Worm (Caenorhabditis elegans) whole organism, midembryonic: Measurements from ENCODE around the gene clec-55.

ENCODE experiments used
- T22C8.4 ChIP-seq: fragments of 200-800 bp; sonication (Bioruptor generic); IDR thresholded peaks from 2 replicates; pipeline ENCODE4 v1.3.6; 2022; ENCODE audit warnings: missing genetic modification characterization, missing compliant biosample characterization
- cog-1 ChIP-seq: sonication (generic microtip); optimal IDR thresholded peaks from 2 replicates; lab custom pipeline; 2016; ENCODE audit warnings: missing genetic modification characterization, missing compliant biosample characterization
- ref-1 ChIP-seq: fragments of 200-800 bp; sonication (Bioruptor generic); conservative IDR thresholded peaks from 2 replicates; pipeline ENCODE4 v1.3.6; 2022; ENCODE audit warnings: missing genetic modification reagents, missing genetic modification characterization, missing compliant biosample characterization

DNA sequence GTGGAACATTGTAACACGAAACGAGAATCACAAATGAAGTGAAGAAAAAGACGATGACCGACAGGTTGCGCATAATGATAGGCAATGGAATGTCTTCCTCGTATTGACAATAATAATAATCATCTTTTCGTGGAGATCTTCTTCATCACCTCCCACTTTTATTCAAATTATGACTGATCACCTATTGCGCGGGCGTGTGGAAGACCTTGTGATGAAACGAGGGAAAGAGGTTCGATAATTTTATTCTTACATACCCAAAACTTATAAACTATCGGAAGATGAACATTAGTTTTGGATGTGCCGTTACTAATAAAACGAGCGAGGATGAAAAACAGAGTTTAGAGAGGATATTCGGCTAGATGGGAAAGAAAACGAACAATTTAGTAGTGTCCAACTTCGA, 44.0 kb downstream of the clec-55 start, which contains the start of gene C53A5.2:
- TF ChIP-seq ref-1 (GFP tag; lab: Robert Waterston, UW): no peak
- TF ChIP-seq cog-1: no peak
- no peak for TF ChIP-seq T22C8.4
